Worm (Caenorhabditis elegans): ENCODE data around the gene emb-8.

emb-8 gene

DNA sequence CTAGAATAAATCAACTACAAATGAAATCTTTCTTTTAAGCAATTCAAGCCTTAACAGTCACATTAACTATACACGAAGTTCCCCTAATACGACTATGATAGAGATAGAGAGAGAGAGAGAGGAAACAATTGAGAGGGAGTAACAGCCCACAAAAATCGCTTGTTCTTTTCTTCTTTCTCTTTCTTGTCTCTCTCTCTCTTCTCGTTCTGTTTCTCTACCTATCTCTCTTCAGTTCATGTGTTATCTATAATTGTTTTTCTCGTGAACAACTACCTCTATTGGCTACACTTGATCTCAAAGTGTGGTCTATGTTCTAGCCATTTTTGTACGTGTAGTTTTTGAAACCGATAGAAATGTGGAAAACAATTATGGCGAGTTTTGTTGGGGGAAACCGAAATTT is 3.2 kb upstream of the emb-8 start (continued):
- TF ChIP-seq lin-26 (GFP tag; IDR thresholded peaks at IDR 0.05) (no peak), die-1 (tag; optimal IDR thresholded peaks at IDR 0.05) (peak; percentile 17), K12H6.12 (tag; optimal IDR thresholded peaks at IDR 0.05) (no peak), hlh-12 (tag; optimal IDR thresholded peaks at IDR 0.05) (no peak), aptf-2 (GFP tag; conservative IDR thresholded peaks at IDR 0.05) (no peak), F52B5.7 (tag; optimal IDR thresholded peaks at IDR 0.05) (no peak), madf-3 (GFP tag; IDR thresholded peaks at IDR 0.05) (no peak), pha-4 (tag; optimal IDR thresholded peaks at IDR 0.05) (no peak), ZK185.1 (tag; optimal IDR thresholded peaks at IDR 0.05; ENCODE audit: poor library complexity, severe bottlenecking) (peak; percentile 42), repo-1 (tag; optimal IDR thresholded peaks at IDR 0.05) (no peak), him-1 (tag; optimal IDR thresholded peaks at IDR 0.05) (no peak), unc-130 (GFP tag; optimal IDR thresholded peaks at IDR 0.05) (no peak), sdz-38 (tag; optimal IDR thresholded peaks at IDR 0.05) (no peak), tlf-1 (GFP tag; optimal IDR thresholded peaks at IDR 0.05) (peak; percentile 18), lin-54 (GFP tag; optimal IDR thresholded peaks at IDR 0.05) (no peak), attf-5 (GFP tag; optimal IDR thresholded peaks at IDR 0.05) (peak; percentile 49), lag-1 (GFP tag; IDR thresholded peaks at IDR 0.05) (no peak), ztf-26 (tag; optimal IDR thresholded peaks at IDR 0.05) (no peak), pbrm-1 (GFP tag; IDR thresholded peaks at IDR 0.05) (no peak), ztf-25 (GFP tag; IDR thresholded peaks at IDR 0.05) (no peak), egrh-3 (GFP tag; IDR thresholded peaks at IDR 0.05) (no peak), bed-2 (GFP tag; IDR thresholded peaks at IDR 0.05) (no peak), tbp1 (GFP tag; optimal IDR thresholded peaks at IDR 0.05) (peak; percentile 15), sptf-2 (GFP tag; optimal IDR thresholded peaks at IDR 0.05) (no peak), ama-1 (optimal IDR thresholded peaks at IDR 0.05) (no peak), ama-1 (GFP tag; optimal IDR thresholded peaks at IDR 0.05) (no peak), lin-35 (GFP tag; optimal IDR thresholded peaks at IDR 0.05) (peak in 1 of 3 experiments; percentile 7), ztf-6 (GFP tag; IDR thresholded peaks at IDR 0.05) (no peak), F57C9.4 (tag; optimal IDR thresholded peaks at IDR 0.05) (no peak), nhr-179 (tag; optimal IDR thresholded peaks at IDR 0.05) (no peak), chd-7 (tag; optimal IDR thresholded peaks at IDR 0.05) (no peak), lin-40 (tag; optimal IDR thresholded peaks at IDR 0.05) (peak; percentile 70), D2030.7 (GFP tag; IDR thresholded peaks at IDR 0.05) (no peak), xnd-1 (tag; optimal IDR thresholded peaks at IDR 0.05) (no peak), B0035.1 (tag; optimal IDR thresholded peaks at IDR 0.05) (no peak), egl-18 (GFP tag; IDR thresholded peaks at IDR 0.05) (no peak), hmg-20 (GFP tag; IDR thresholded peaks at IDR 0.05) (no peak), Y79H2A.3 (GFP tag; conservative IDR thresholded peaks at IDR 0.05) (no peak)

DNA sequence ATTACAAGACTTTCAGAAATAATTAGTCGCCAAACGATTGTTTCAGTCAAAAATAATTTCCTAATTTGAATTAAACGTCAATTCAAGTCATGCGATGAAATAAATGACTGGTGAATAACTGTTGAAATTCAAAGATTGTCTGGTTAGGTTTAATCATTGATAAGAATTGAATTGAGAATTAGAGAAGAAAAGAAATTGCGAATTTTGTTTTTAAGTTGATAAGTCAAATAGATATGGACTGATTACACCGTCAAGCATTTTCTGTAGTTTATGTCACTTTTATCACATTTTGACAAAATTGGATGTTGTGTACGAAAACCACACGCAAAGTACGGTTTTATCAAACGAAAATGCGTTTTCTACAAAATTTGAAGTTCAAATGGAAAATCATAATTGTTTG is 1.8 kb upstream of the emb-8 start:
- TF ChIP-seq unc-62 (GFP tag; optimal IDR thresholded peaks at IDR 0.05) (peak; percentile 82), tlf-1 (GFP tag; optimal IDR thresholded peaks at IDR 0.05) (no peak), tbp1 (GFP tag; optimal IDR thresholded peaks at IDR 0.05) (peak; percentile 11), Y56A3A.18 (GFP tag; IDR thresholded peaks at IDR 0.05) (no peak), nhr-80 (tag; optimal IDR thresholded peaks at IDR 0.05) (peak; percentile 90), snpc-4 (GFP tag; optimal IDR thresholded peaks at IDR 0.05) (no peak), snpc-4 (tag; optimal IDR thresholded peaks at IDR 0.05) (peak in 1 of 4 experiments; percentile 17), nfyb-1 (GFP tag; IDR thresholded peaks at IDR 0.05) (no peak), dpff-1 (tag; optimal IDR thresholded peaks at IDR 0.05) (no peak), attf-5 (GFP tag; optimal IDR thresholded peaks at IDR 0.05) (peak; percentile 46), attf-6 (GFP tag; IDR thresholded peaks at IDR 0.05) (no peak), cebp-1 (GFP tag; IDR thresholded peaks at IDR 0.05) (no peak), cebp-1 (tag; optimal IDR thresholded peaks at IDR 0.05) (peak; percentile 37), akir-1 (GFP tag; optimal IDR thresholded peaks at IDR 0.05) (no peak), F57C9.4 (tag; optimal IDR thresholded peaks at IDR 0.05) (no peak), ztf-18 (tag; optimal IDR thresholded peaks at IDR 0.05) (no peak), atf-7 (tag; optimal IDR thresholded peaks at IDR 0.05) (peak; percentile 35)

Measured in whole organism, young adult.